Worm (Caenorhabditis elegans) whole organism, young adult: ENCODE data around the gene fbxc-47.
A peak's percentile ranks its signal among the peaks of the same experiment; 100 is the strongest.

Experiments
- B0261.1 ChIP-seq: sonication (generic microtip); optimal IDR thresholded peaks from 2 replicates; lab custom pipeline; 2016; ENCODE audit warnings: mild to moderate bottlenecking, missing genetic modification characterization, moderate library complexity, missing compliant biosample characterization
- D2030.7 ChIP-seq: fragments of 200-800 bp; sonication (Bioruptor generic); IDR thresholded peaks from 2 replicates; pipeline ENCODE4 v1.3.6; 2022; ENCODE audit warnings: missing genetic modification reagents, missing genetic modification characterization, missing compliant biosample characterization
- F33H1.4 ChIP-seq: fragments of 200-800 bp; sonication (Bioruptor generic); IDR thresholded peaks from 2 replicates; pipeline ENCODE4 v1.3.6; 2022; ENCODE audit warnings: missing genetic modification reagents, missing genetic modification characterization, missing compliant biosample characterization
- T07F8.4 ChIP-seq: sonication (generic microtip); optimal IDR thresholded peaks from 2 replicates; lab custom pipeline; 2016; ENCODE audit warnings: mild to moderate bottlenecking, missing genetic modification characterization, moderate library complexity, missing compliant biosample characterization
- Y53G8AR.9 ChIP-seq: fragments of 200-800 bp; sonication (Bioruptor generic); conservative IDR thresholded peaks from 2 replicates; pipeline ENCODE4 v1.3.6; 2022; ENCODE audit warnings: missing genetic modification reagents, missing genetic modification characterization, missing compliant biosample characterization
- aptf-3 ChIP-seq: fragments of 200-800 bp; sonication (Bioruptor generic); IDR thresholded peaks from 2 replicates; pipeline ENCODE4 v1.3.6; 2022; ENCODE audit warnings: missing genetic modification characterization, missing compliant biosample characterization
- bed-2 ChIP-seq: fragments of 200-800 bp; sonication (Bioruptor generic); IDR thresholded peaks from 2 replicates; pipeline ENCODE4 v1.3.6; 2022; ENCODE audit warnings: missing genetic modification reagents, missing genetic modification characterization, missing compliant biosample characterization
- cebp-2 ChIP-seq: fragments of 200-800 bp; sonication (Bioruptor generic); IDR thresholded peaks from 2 replicates; pipeline ENCODE4 v1.3.6; 2022; ENCODE audit warnings: missing genetic modification characterization, missing compliant biosample characterization
- ceh-58 ChIP-seq: fragments of 200-800 bp; sonication (Bioruptor generic); IDR thresholded peaks from 2 replicates; pipeline ENCODE4 v1.3.6; 2022; ENCODE audit warnings: missing genetic modification characterization, missing compliant biosample characterization
- chd-7 ChIP-seq: sonication (generic microtip); optimal IDR thresholded peaks from 2 replicates; lab custom pipeline; 2016; ENCODE audit warnings: mild to moderate bottlenecking, missing genetic modification characterization, moderate library complexity, missing compliant biosample characterization
- efl-1 ChIP-seq: fragments of 150-350 bp; optimal IDR thresholded peaks from 2 replicates; lab custom pipeline; 2014; ENCODE audit warnings: missing biosample characterization, missing genetic modification reagents, missing genetic modification characterization
- egrh-3 ChIP-seq: fragments of 200-800 bp; sonication (Bioruptor generic); IDR thresholded peaks from 2 replicates; pipeline ENCODE4 v1.3.6; 2022; ENCODE audit warnings: missing genetic modification reagents, missing genetic modification characterization, missing compliant biosample characterization
- fkh-3 ChIP-seq: sonication (generic microtip); optimal IDR thresholded peaks from 2 replicates; lab custom pipeline; 2016; ENCODE audit warnings: mild to moderate bottlenecking, missing genetic modification characterization, missing compliant biosample characterization
- hlh-12 ChIP-seq: sonication (generic microtip); optimal IDR thresholded peaks from 2 replicates; lab custom pipeline; 2016; ENCODE audit warnings: missing genetic modification characterization, missing compliant biosample characterization
- hlh-26 ChIP-seq: fragments of 200-800 bp; sonication (Bioruptor generic); conservative IDR thresholded peaks from 2 replicates; pipeline ENCODE4 v1.3.6; 2022; ENCODE audit warnings: missing genetic modification reagents, missing genetic modification characterization, missing compliant biosample characterization
- hmg-1.2 ChIP-seq: fragments of 200-800 bp; sonication (Bioruptor generic); IDR thresholded peaks from 2 replicates; pipeline ENCODE4 v1.3.6; 2022; ENCODE audit warnings: missing genetic modification reagents, missing genetic modification characterization, missing compliant biosample characterization
- hmg-20 ChIP-seq: fragments of 200-800 bp; sonication (Bioruptor generic); IDR thresholded peaks from 2 replicates; pipeline ENCODE4 v1.3.6; 2022; ENCODE audit warnings: missing genetic modification reagents, missing genetic modification characterization, missing compliant biosample characterization
- hsf-1 ChIP-seq: fragments of 200-800 bp; sonication (Bioruptor generic); IDR thresholded peaks from 2 replicates; pipeline ENCODE4 v1.3.6; 2022; ENCODE audit warnings: missing genetic modification reagents, missing genetic modification characterization, missing compliant biosample characterization
- let-526 ChIP-seq: fragments of 200-800 bp; sonication (Bioruptor generic); IDR thresholded peaks from 2 replicates; pipeline ENCODE4 v1.3.6; 2022; ENCODE audit warnings: missing genetic modification reagents, missing genetic modification characterization, missing compliant biosample characterization
- lin-26 ChIP-seq: fragments of 200-800 bp; sonication (Bioruptor generic); IDR thresholded peaks from 2 replicates; pipeline ENCODE4 v1.3.6; 2022; ENCODE audit warnings: missing genetic modification reagents, missing genetic modification characterization, missing compliant biosample characterization
- lsy-27 ChIP-seq: sonication (generic microtip); optimal IDR thresholded peaks from 2 replicates; lab custom pipeline; 2017; ENCODE audit warnings: missing genetic modification characterization, mild to moderate bottlenecking, missing compliant biosample characterization, antibody characterized with exemption, missing genotype, borderline replicate concordance; ENCODE audit not compliant: insufficient read depth
- madf-8 ChIP-seq: fragments of 200-800 bp; sonication (Bioruptor generic); conservative IDR thresholded peaks from 2 replicates; pipeline ENCODE4 v1.3.6; 2022; ENCODE audit warnings: missing genetic modification reagents, missing genetic modification characterization, missing compliant biosample characterization
- mcd-1 ChIP-seq: fragments of 200-800 bp; sonication (Bioruptor generic); IDR thresholded peaks from 2 replicates; pipeline ENCODE4 v1.3.6; 2022; ENCODE audit warnings: missing genetic modification reagents, missing genetic modification characterization, missing compliant biosample characterization
- mel-28 ChIP-seq: sonication (generic microtip); optimal IDR thresholded peaks from 2 replicates; lab custom pipeline; 2016; ENCODE audit warnings: borderline replicate concordance, mild to moderate bottlenecking, missing genetic modification characterization, missing compliant biosample characterization
- mes-4 ChIP-seq: sonication (generic microtip); optimal IDR thresholded peaks from 2 replicates; lab custom pipeline; 2016; ENCODE audit warnings: missing genotype, missing genetic modification characterization, missing compliant biosample characterization
- nfya-1 ChIP-seq: sonication (generic microtip); optimal IDR thresholded peaks from 2 replicates; lab custom pipeline; 2017; ENCODE audit warnings: antibody characterized with exemption, missing compliant biosample characterization, missing genetic modification characterization, borderline replicate concordance; ENCODE audit not compliant: insufficient read depth
- nhr-80 ChIP-seq: sonication (generic microtip); optimal IDR thresholded peaks from 2 replicates; lab custom pipeline; 2016; ENCODE audit warnings: missing genetic modification characterization, missing compliant biosample characterization
- nhr-90 ChIP-seq: sonication (generic microtip); optimal IDR thresholded peaks from 2 replicates; lab custom pipeline; 2016; ENCODE audit warnings: missing genotype, mild to moderate bottlenecking, missing genetic modification characterization, missing compliant biosample characterization
- pbrm-1 ChIP-seq: fragments of 200-800 bp; sonication (Bioruptor generic); IDR thresholded peaks from 2 replicates; pipeline ENCODE4 v1.3.6; 2022; ENCODE audit warnings: missing genetic modification reagents, missing genetic modification characterization, missing compliant biosample characterization
- pha-4 ChIP-seq: fragments of 150-350 bp; sonication (generic microtip); optimal IDR thresholded peaks from 2 replicates; lab custom pipeline; 2014; ENCODE audit warnings: missing biosample characterization, missing genetic modification reagents, missing genetic modification characterization
- sdz-38 ChIP-seq: sonication (generic microtip); optimal IDR thresholded peaks from 2 replicates; lab custom pipeline; 2016; ENCODE audit warnings: missing genotype, missing genetic modification characterization, missing compliant biosample characterization
- sea-2 ChIP-seq: fragments of 200-800 bp; sonication (Bioruptor generic); IDR thresholded peaks from 2 replicates; pipeline ENCODE4 v1.3.6; 2022; ENCODE audit warnings: missing genetic modification characterization, missing compliant biosample characterization
- somi-1 ChIP-seq: fragments of 200-800 bp; sonication (Bioruptor generic); optimal IDR thresholded peaks from 2 replicates; lab custom pipeline; 2018; ENCODE audit warnings: mild to moderate bottlenecking, missing genetic modification characterization, missing compliant biosample characterization
- ztf-26 ChIP-seq: sonication (generic microtip); optimal IDR thresholded peaks from 2 replicates; lab custom pipeline; 2017; ENCODE audit warnings: missing genetic modification characterization, missing compliant biosample characterization
- ztf-6 ChIP-seq: fragments of 200-800 bp; sonication (Bioruptor generic); IDR thresholded peaks from 2 replicates; pipeline ENCODE4 v1.3.6; 2022; ENCODE audit warnings: missing genetic modification reagents, missing genetic modification characterization, missing compliant biosample characterization

Gene fbxc-47

DNA sequence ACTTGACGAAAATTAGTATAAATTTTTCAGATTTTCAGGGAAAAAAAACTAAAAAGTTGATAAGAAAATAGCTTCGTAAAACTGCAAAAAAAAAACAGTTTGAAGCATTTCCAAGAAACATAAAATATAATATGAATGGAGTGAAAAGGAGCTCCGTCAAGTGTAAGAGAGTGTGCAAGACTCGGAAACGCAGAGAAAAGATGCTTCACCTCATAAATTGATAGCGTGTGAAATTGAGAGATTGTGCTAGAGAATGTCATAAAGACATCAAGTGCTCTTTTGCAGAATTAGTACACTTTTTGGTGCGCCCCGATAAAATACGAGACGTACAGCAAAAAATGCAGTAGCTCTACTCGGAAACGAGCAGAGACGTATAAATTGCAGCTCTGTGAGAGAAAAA, 16.2 kb downstream of the fbxc-47 start:
- peak; percentile 73 for TF ChIP-seq hmg-1.2 (GFP tag; lab: Robert Waterston, UW)
- no peak for TF ChIP-seq F33H1.4 (GFP tag; lab: Robert Waterston, UW)
- TF ChIP-seq lin-26, result no peak
- TF ChIP-seq nhr-90 (tag; lab: Kevin White, UChicago), result no peak
- TF ChIP-seq efl-1 (GFP tag; lab: Kevin White, UChicago), result no peak
- no peak for TF ChIP-seq D2030.7 (GFP tag; lab: Robert Waterston, UW)
- TF ChIP-seq chd-7 (tag; lab: Kevin White, UChicago), result no peak
- TF ChIP-seq sdz-38, result no peak
- TF ChIP-seq hlh-12 (tag; lab: Kevin White, UChicago), result no peak
- TF ChIP-seq ceh-58, result no peak
- TF ChIP-seq mes-4 (tag; lab: Kevin White, UChicago), result no peak
- peak; percentile 59 for TF ChIP-seq nhr-80 (tag; lab: Kevin White, UChicago)
- TF ChIP-seq lsy-27 (tag; lab: Kevin White, UChicago), result no peak
- TF ChIP-seq Y53G8AR.9 (GFP tag; lab: Robert Waterston, UW), result no peak
- no peak for TF ChIP-seq cebp-2 (GFP tag; lab: Robert Waterston, UW)
- no peak for TF ChIP-seq hmg-20 (GFP tag; lab: Robert Waterston, UW)

DNA sequence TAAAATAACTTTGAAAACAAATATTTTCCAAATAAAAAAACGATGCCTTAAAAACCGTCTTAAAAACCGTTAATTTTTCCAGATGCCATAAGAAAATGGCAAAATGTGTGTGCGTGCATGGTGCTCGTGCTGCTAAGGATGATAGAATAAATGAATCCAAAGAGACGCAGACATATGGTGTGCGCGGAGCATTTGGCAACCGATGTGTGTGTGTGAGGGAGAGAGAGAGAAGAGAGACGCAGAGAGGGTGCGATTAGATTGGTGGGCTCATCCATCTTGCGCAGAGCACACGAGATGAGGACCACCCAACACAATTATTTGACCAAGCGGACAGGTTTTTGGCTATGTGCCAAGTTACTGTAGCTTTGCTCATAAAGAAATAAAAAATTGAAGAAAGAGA, 19.4 kb downstream of the fbxc-47 start:
- TF ChIP-seq aptf-3 (GFP tag; lab: Robert Waterston, UW) (no peak), mcd-1 (GFP tag; lab: Robert Waterston, UW) (no peak), madf-8 (GFP tag; lab: Robert Waterston, UW) (no peak), hmg-1.2 (GFP tag; lab: Robert Waterston, UW) (peak; percentile 49; the same call in 1 of the 2 replicates), B0261.1 (tag; lab: Kevin White, UChicago) (no peak)

ce11 chrIV:3825388-3825787, 20.1 kb downstream of the fbxc-47 start:
- TF ChIP-seq ztf-26 (tag; lab: Kevin White, UChicago) (no peak), bed-2 (GFP tag; lab: Robert Waterston, UW) (no peak), nhr-80 (tag; lab: Kevin White, UChicago) (no peak), egrh-3 (no peak), somi-1 (GFP tag; lab: Kevin White, UChicago) (no peak), hsf-1 (GFP tag; lab: Robert Waterston, UW) (no peak), fkh-3 (tag; lab: Kevin White, UChicago) (no peak), let-526 (GFP tag; lab: Robert Waterston, UW) (no peak), sea-2 (GFP tag; lab: Robert Waterston, UW) (no peak), mcd-1 (GFP tag; lab: Robert Waterston, UW) (no peak), nfya-1 (no peak), pbrm-1 (GFP tag; lab: Robert Waterston, UW) (no peak), efl-1 (GFP tag; lab: Kevin White, UChicago) (no peak), hlh-12 (tag; lab: Kevin White, UChicago) (no peak), hlh-26 (GFP tag; lab: Robert Waterston, UW) (no peak), pha-4 (tag; lab: Kevin White, UChicago) (no peak), mel-28 (tag; lab: Kevin White, UChicago) (no peak), T07F8.4 (tag; lab: Kevin White, UChicago) (no peak), ztf-6 (GFP tag; lab: Robert Waterston, UW) (no peak)
